Fruit fly (Drosophila melanogaster) S2 (cell line): ENCODE measurements around the gene CG15576.

Experiments
- CG8478 ChIP-seq: fragments of >200 bp; optimal IDR thresholded peaks from 2 replicates; lab custom pipeline; 2018
- CTCF ChIP-seq, 2 experiments: fragments of >200 bp; optimal IDR thresholded peaks; 2 replicates each; lab custom pipeline; 2018

DNA sequence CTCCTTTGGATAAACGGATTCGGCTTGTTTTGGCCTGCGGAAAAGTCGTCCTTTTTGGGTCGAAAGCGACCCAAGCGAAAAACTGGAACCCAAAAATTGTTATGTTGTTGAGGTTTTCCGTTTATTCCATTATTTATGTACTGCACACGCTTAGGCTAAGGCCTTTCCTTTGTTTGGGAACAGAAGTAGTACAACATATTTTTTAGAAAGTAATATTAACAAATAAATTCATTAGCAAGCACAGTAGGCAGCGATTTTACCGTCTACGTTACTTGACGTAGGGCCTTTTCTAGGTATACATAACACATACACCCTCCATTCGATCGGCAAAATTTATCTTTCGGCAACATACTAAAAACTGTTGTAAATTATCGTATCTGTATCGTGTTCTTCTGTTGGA lies 15.8 kb upstream of the CG15576 start, which contains the start of gene CG15572:
- no peak for TF ChIP-seq CTCF (optimal IDR thresholded peaks at IDR 0.05; lab: Kevin White, UChicago)
- TF ChIP-seq CG8478 (lab: Kevin White, UChicago): no peak
